Fruit fly (Drosophila melanogaster) whole organism: Measurements from ENCODE around the gene Zpr1.

Experiments used
- Dll ChIP-seq: fragments of >200 bp; optimal IDR thresholded peaks from 2 replicates; lab custom pipeline; 2017
- EcR ChIP-seq, 2 experiments: fragments of >200 bp; optimal IDR thresholded peaks; 2 replicates each; lab custom pipeline; 2017; ENCODE audit warnings: missing biosample characterization in 2 of 2, missing genetic modification characterization in 2 of 2, missing genetic modification reagents in 2 of 2
- psq ChIP-seq: fragments of >200 bp; optimal IDR thresholded peaks from 2 replicates; lab custom pipeline; 2017
- usp ChIP-seq: fragments of >200 bp; optimal IDR thresholded peaks from 2 replicates; lab custom pipeline; 2017; ENCODE audit warnings: missing biosample characterization, missing genetic modification characterization, mixed read lengths

dm6 chrX:9159736-9160135 lies 2.2 kb downstream of the Zpr1 start, which contains the start of gene NdufA3:
- TF ChIP-seq usp (GFP tag; lab: Kevin White, UChicago) (no peak), EcR (GFP tag; optimal IDR thresholded peaks at IDR 0.05; lab: Kevin White, UChicago) (no peak), Dll (no peak), psq (lab: Kevin White, UChicago) (no peak)
